Fruit fly (Drosophila melanogaster) whole organism: ENCODE results near the gene Smg6.

Source experiments
- CG8478 ChIP-seq: fragments of >200 bp; optimal IDR thresholded peaks from 2 replicates; lab custom pipeline; 2018; ENCODE audit warnings: inconsistent platforms
- EcR ChIP-seq, 2 experiments: fragments of >200 bp; optimal IDR thresholded peaks; 2 replicates each; lab custom pipeline; 2017; ENCODE audit warnings: missing biosample characterization in 2 of 2, missing genetic modification characterization in 2 of 2, missing genetic modification reagents in 2 of 2
- psq ChIP-seq: fragments of >200 bp; optimal IDR thresholded peaks from 2 replicates; lab custom pipeline; 2017

dm6 chr3R:25033142-25033586 is at the start of gene Smg6:
- TF ChIP-seq psq (lab: Kevin White, UChicago) = no peak
- no peak for TF ChIP-seq EcR (GFP tag; optimal IDR thresholded peaks at IDR 0.05; lab: Kevin White, UChicago)
- no peak for TF ChIP-seq CG8478 (lab: Kevin White, UChicago)
